Worm (Caenorhabditis elegans) whole organism, late embryonic: Measurements from ENCODE around the gene T20D4.11.

ENCODE experiments used
- C08G9.2 ChIP-seq: sonication (generic microtip); optimal IDR thresholded peaks from 2 replicates; lab custom pipeline; 2016; ENCODE audit warnings: mild to moderate bottlenecking, missing genetic modification characterization, moderate library complexity, missing compliant biosample characterization
- K09A11.1 ChIP-seq: sonication (generic microtip); optimal IDR thresholded peaks from 2 replicates; lab custom pipeline; 2017; ENCODE audit warnings: antibody characterized with exemption, mild to moderate bottlenecking, missing genetic modification characterization, missing compliant biosample characterization; ENCODE audit not compliant: insufficient read depth
- ama-1 ChIP-seq: fragments of 150-350 bp; optimal IDR thresholded peaks from 2 replicates; lab custom pipeline; 2014
- ceh-34 ChIP-seq: sonication (generic microtip); optimal IDR thresholded peaks from 2 replicates; lab custom pipeline; 2016; ENCODE audit warnings: mild to moderate bottlenecking, missing genetic modification characterization, missing compliant biosample characterization
- ets-4 ChIP-seq: sonication (generic microtip); optimal IDR thresholded peaks from 2 replicates; lab custom pipeline; 2016; ENCODE audit warnings: missing genetic modification characterization, missing compliant biosample characterization
- fkh-10 ChIP-seq: fragments of 150-350 bp; optimal IDR thresholded peaks from 2 replicates; lab custom pipeline; 2014; ENCODE audit warnings: missing biosample characterization, missing genetic modification reagents, missing genetic modification characterization
- npax-4 ChIP-seq: sonication (generic microtip); optimal IDR thresholded peaks from 2 replicates; lab custom pipeline; 2016; ENCODE audit warnings: missing genetic modification characterization, missing compliant biosample characterization
- pha-4 ChIP-seq: fragments of 150-350 bp; optimal IDR thresholded peaks from 2 replicates; lab custom pipeline; 2018; ENCODE audit warnings: missing biosample characterization, missing genetic modification reagents, missing genetic modification characterization
- sdc-2 ChIP-seq: sonication (generic microtip); optimal IDR thresholded peaks from 2 replicates; lab custom pipeline; 2016; ENCODE audit warnings: missing genotype, missing genetic modification characterization, missing compliant biosample characterization
- sox-4 ChIP-seq: sonication (generic microtip); optimal IDR thresholded peaks from 2 replicates; lab custom pipeline; 2017; ENCODE audit warnings: mild to moderate bottlenecking, missing genetic modification characterization, inconsistent platforms, missing compliant biosample characterization
- tbx-2 ChIP-seq: sonication (generic microtip); optimal IDR thresholded peaks from 2 replicates; lab custom pipeline; 2016; ENCODE audit warnings: missing genetic modification characterization, missing compliant biosample characterization
- tbx-7 ChIP-seq: sonication (generic microtip); optimal IDR thresholded peaks from 2 replicates; lab custom pipeline; 2016; ENCODE audit warnings: missing genotype, missing genetic modification characterization, missing compliant biosample characterization
- unc-42 ChIP-seq: sonication (generic microtip); optimal IDR thresholded peaks from 2 replicates; lab custom pipeline; 2016; ENCODE audit warnings: missing genotype, missing genetic modification characterization, missing compliant biosample characterization

DNA sequence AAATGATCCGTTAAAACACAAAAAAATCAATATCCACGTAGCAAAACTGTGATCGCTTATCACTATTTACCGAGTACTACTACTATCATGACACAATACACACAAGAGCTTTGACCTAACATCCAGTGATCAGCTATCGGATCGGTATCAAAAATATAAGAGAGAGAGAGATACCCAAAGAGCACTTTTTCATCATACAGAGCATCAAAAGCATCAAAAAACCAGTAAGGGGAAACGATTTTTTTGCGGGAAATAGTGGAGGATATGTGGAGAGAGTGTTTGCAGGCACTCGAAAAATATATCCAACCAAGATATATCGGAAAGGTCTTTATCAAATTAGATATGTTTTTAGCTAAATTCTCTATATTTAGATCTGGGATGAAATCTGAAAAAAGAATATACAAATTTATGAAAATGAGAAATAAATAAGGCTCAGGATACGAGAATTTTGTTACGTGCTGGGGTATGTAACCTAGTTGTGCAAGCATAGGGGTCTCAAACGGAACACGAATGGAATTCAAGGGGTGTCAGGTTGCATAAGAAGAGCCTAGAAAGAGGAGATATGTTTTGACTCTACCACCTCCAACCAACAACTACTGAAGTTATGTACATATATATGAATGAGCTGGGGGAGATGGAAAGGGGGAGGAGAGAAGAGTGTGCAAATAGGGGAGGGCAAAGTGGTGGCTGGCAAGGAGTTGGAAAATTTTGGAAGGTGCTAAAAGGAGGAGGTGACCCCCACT, 46.8 kb downstream of the T20D4.11 start:
- TF ChIP-seq npax-4 (tag; lab: Kevin White, UChicago), result no peak
- TF ChIP-seq tbx-7 (tag; lab: Kevin White, UChicago), result no peak
- no peak for TF ChIP-seq pha-4 (tag; lab: Kevin White, UChicago)
- TF ChIP-seq C08G9.2 (tag; lab: Kevin White, UChicago), result no peak
- no peak for TF ChIP-seq sox-4 (tag; lab: Kevin White, UChicago)
- no peak for TF ChIP-seq sdc-2 (tag; lab: Kevin White, UChicago)
- TF ChIP-seq fkh-10 (GFP tag; lab: Kevin White, UChicago), result no peak
- TF ChIP-seq ets-4 (tag; lab: Kevin White, UChicago), result no peak
- TF ChIP-seq K09A11.1, result no peak
- peak; percentile 92 for TF ChIP-seq ceh-34 (tag; lab: Kevin White, UChicago)
- TF ChIP-seq ama-1 (lab: Kevin White, UChicago), result no peak
- no peak for TF ChIP-seq unc-42 (tag; lab: Kevin White, UChicago)
- TF ChIP-seq tbx-2, result peak; percentile 37
